Worm (Caenorhabditis elegans) whole organism, L4/young adult: ENCODE results near the gene aakg-3.

Experiments
- W03F9.2 ChIP-seq: fragments of 150-350 bp; optimal IDR thresholded peaks from 2 replicates; lab custom pipeline; 2014; ENCODE audit warnings: missing biosample characterization, missing genetic modification characterization
- dao-5 ChIP-seq: sonication (generic microtip); optimal IDR thresholded peaks from 2 replicates; lab custom pipeline; 2016; ENCODE audit warnings: missing genotype, missing genetic modification characterization, moderate library complexity, missing compliant biosample characterization
- him-1 ChIP-seq: sonication (generic microtip); optimal IDR thresholded peaks from 2 replicates; lab custom pipeline; 2016; ENCODE audit warnings: missing genotype, missing genetic modification reagents, missing genetic modification characterization, missing compliant biosample characterization

ce11 chrX:2971542-2971988 lies 4.7 kb upstream of the aakg-3 start:
- peak; percentile 73 for TF ChIP-seq him-1
- peak; percentile 53 for TF ChIP-seq W03F9.2
- no peak for TF ChIP-seq dao-5 (tag; lab: Kevin White, UChicago)
